Fruit fly (Drosophila melanogaster) whole organism, wandering third instar larva: ENCODE data around the gene CG43880.

Experiments
- CG32264 ChIP-seq: fragments of 200-800 bp; sonication (Bioruptor generic); optimal IDR thresholded peaks from 2 replicates; lab custom pipeline; 2016; ENCODE audit warnings: missing biosample characterization, missing genetic modification characterization
- CG9705 ChIP-seq: fragments of 200-800 bp; sonication (Bioruptor generic); optimal IDR thresholded peaks from 2 replicates; lab custom pipeline; 2018; ENCODE audit warnings: missing biosample characterization, mild to moderate bottlenecking, missing genetic modification characterization
- CrebA ChIP-seq: fragments of 200-800 bp; sonication (Bioruptor generic); optimal IDR thresholded peaks from 2 replicates; lab custom pipeline; 2016; ENCODE audit warnings: missing biosample characterization, mild to moderate bottlenecking, missing genetic modification characterization, borderline replicate concordance
- GATAd ChIP-seq: sonication (Bioruptor generic); optimal IDR thresholded peaks from 2 replicates; lab custom pipeline; 2016; ENCODE audit warnings: missing biosample characterization, missing genetic modification characterization
- HLH106 ChIP-seq: fragments of 200-800 bp; optimal IDR thresholded peaks from 3 replicates; lab custom pipeline; 2019; ENCODE audit warnings: missing biosample characterization, mild to moderate bottlenecking, missing genetic modification characterization, moderate library complexity
- Hnf4 ChIP-seq: fragments of 200-800 bp; sonication (Bioruptor generic); optimal IDR thresholded peaks from 2 replicates; lab custom pipeline; 2016; ENCODE audit warnings: missing biosample characterization, mild to moderate bottlenecking, missing genetic modification characterization
- Hr78 ChIP-seq: fragments of >200 bp; optimal IDR thresholded peaks from 2 replicates; lab custom pipeline; 2017; ENCODE audit warnings: missing biosample characterization, missing genetic modification characterization
- Hr83 ChIP-seq: fragments of 200-300 bp; sonication (Bioruptor generic); optimal IDR thresholded peaks from 2 replicates; lab custom pipeline; 2016; ENCODE audit warnings: missing biosample characterization, mild to moderate bottlenecking, missing genetic modification characterization, moderate library complexity; ENCODE audit not compliant: poor library complexity, severe bottlenecking
- Jra ChIP-seq: sonication (Bioruptor generic); optimal IDR thresholded peaks from 2 replicates; lab custom pipeline; 2016; ENCODE audit warnings: missing biosample characterization, missing genetic modification characterization
- Mio ChIP-seq: sonication (Bioruptor generic); optimal IDR thresholded peaks from 2 replicates; lab custom pipeline; 2016; ENCODE audit warnings: missing biosample characterization, missing genetic modification characterization
- N ChIP-seq: fragments of >200 bp; optimal IDR thresholded peaks from 2 replicates; lab custom pipeline; 2018; ENCODE audit warnings: missing biosample characterization, missing external identifiers, missing genetic modification characterization
- OdsH ChIP-seq: fragments of 200-800 bp; sonication (Bioruptor generic); optimal IDR thresholded peaks from 2 replicates; lab custom pipeline; 2016; ENCODE audit warnings: missing biosample characterization, mild to moderate bottlenecking, missing genetic modification characterization
- Sp1 ChIP-seq: fragments of 200-800 bp; sonication (Bioruptor generic); optimal IDR thresholded peaks from 3 replicates; lab custom pipeline; 2019; ENCODE audit warnings: missing biosample characterization, mild to moderate bottlenecking, missing genetic modification characterization, moderate library complexity
- Vsx2 ChIP-seq: fragments of 200-300, 225-300 bp; sonication (Bioruptor generic); optimal IDR thresholded peaks from 2 replicates; lab custom pipeline; 2018; ENCODE audit warnings: missing biosample characterization, missing genetic modification characterization; ENCODE audit not compliant: partially characterized antibody
- br ChIP-seq: fragments of 200-800 bp; sonication (Bioruptor generic); optimal IDR thresholded peaks from 2 replicates; lab custom pipeline; 2016; ENCODE audit warnings: missing biosample characterization, missing genetic modification characterization
- dl ChIP-seq, 2 experiments: fragments of 175-275, 200-275 bp in 1 of 2; fragments of 200-275 bp in 1 of 2; sonication (Bioruptor generic); optimal IDR thresholded peaks; lab custom pipeline; 2018; ENCODE audit warnings: mild to moderate bottlenecking in 2 of 2, missing biosample characterization in 2 of 2, missing genetic modification characterization in 2 of 2, moderate library complexity in 2 of 2; ENCODE audit not compliant: partially characterized antibody in 2 of 2, insufficient read depth in 1 of 2
- dmrt93B ChIP-seq: fragments of 200-800 bp; sonication (Bioruptor generic); optimal IDR thresholded peaks from 2 replicates; lab custom pipeline; 2018; ENCODE audit warnings: missing biosample characterization, mild to moderate bottlenecking, missing genetic modification characterization
- ey ChIP-seq: fragments of 200-800 bp; sonication (Bioruptor generic); optimal IDR thresholded peaks from 2 replicates; lab custom pipeline; 2016; ENCODE audit warnings: missing biosample characterization, missing genetic modification characterization
- foxo ChIP-seq, 2 experiments: fragments of 200-800 bp; sonication (Bioruptor generic); optimal IDR thresholded peaks; 2 replicates in 1 of 2; 3 replicates in 1 of 2; lab custom pipeline; 2016 to 2017; ENCODE audit warnings: missing biosample characterization in 2 of 2, missing genetic modification characterization in 2 of 2
- fru ChIP-seq: fragments of 200-800 bp; sonication (Bioruptor generic); optimal IDR thresholded peaks from 3 replicates; lab custom pipeline; 2016; ENCODE audit warnings: missing biosample characterization, mild to moderate bottlenecking, missing genetic modification characterization
- h ChIP-seq: fragments of 200-800 bp; sonication (Bioruptor generic); optimal IDR thresholded peaks from 3 replicates; lab custom pipeline; 2016; ENCODE audit warnings: missing biosample characterization, mild to moderate bottlenecking, missing genetic modification characterization
- jim ChIP-seq: fragments of 175-275, 200-325 bp; sonication (Bioruptor generic); optimal IDR thresholded peaks from 2 replicates; lab custom pipeline; 2016; ENCODE audit warnings: missing biosample characterization, mild to moderate bottlenecking, missing genetic modification characterization
- lola ChIP-seq: fragments of >200 bp; optimal IDR thresholded peaks from 2 replicates; lab custom pipeline; 2017; ENCODE audit warnings: missing biosample characterization, missing genetic modification characterization
- psq ChIP-seq: fragments of 200-800 bp; sonication (Bioruptor generic); optimal IDR thresholded peaks from 3 replicates; lab custom pipeline; 2017; ENCODE audit warnings: missing biosample characterization, mild to moderate bottlenecking, missing genetic modification characterization, moderate library complexity
- rgr ChIP-seq: fragments of 200-800 bp; sonication (Bioruptor generic); optimal IDR thresholded peaks from 3 replicates; lab custom pipeline; 2016; ENCODE audit warnings: missing biosample characterization, mild to moderate bottlenecking, missing genetic modification characterization
- sage ChIP-seq: fragments of 200-800 bp; sonication (Bioruptor generic); optimal IDR thresholded peaks from 2 replicates; lab custom pipeline; 2016; ENCODE audit warnings: missing biosample characterization, mild to moderate bottlenecking, missing genetic modification characterization
- sv ChIP-seq: fragments of 200-800 bp; sonication (Bioruptor generic); optimal IDR thresholded peaks from 3 replicates; lab custom pipeline; 2016; ENCODE audit warnings: missing biosample characterization, missing genetic modification characterization
- tai ChIP-seq: sonication (Bioruptor generic); optimal IDR thresholded peaks from 2 replicates; lab custom pipeline; 2016; ENCODE audit warnings: missing biosample characterization, missing genetic modification characterization
- usp ChIP-seq: fragments of >200 bp; optimal IDR thresholded peaks from 2 replicates; lab custom pipeline; 2017; ENCODE audit warnings: missing biosample characterization, missing genetic modification characterization

CG43880 gene

DNA sequence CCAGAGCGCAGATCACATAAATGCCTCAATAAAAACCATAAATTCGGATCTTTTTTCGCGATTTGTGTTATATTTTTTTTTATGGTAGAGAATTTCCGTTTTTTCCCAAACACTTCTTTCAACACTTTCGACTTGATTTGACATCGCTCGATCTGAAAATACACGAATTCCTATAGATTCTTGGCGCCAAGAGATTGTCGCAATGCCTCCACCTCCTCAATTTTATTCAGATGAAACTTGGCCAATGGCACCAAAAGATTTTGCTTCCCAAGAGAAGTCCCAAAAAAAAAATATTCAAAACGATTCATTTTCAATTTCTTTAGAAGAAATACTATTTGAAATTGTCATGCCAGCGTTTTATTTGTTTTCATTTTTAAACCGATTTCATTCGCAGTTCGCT is 41.6 kb downstream of the CG43880 start:
- TF ChIP-seq jim (no peak), ey (GFP tag; lab: Kevin White, UChicago) (no peak), HLH106 (tag; lab: Kevin White, UChicago) (no peak), dl (GFP tag; optimal IDR thresholded peaks at IDR 0.05; lab: Kevin White, UChicago; ENCODE audit: insufficient read depth in 1 of 2, partially characterized antibody in 2 of 2) (no peak), Hr83 (no peak)

DNA sequence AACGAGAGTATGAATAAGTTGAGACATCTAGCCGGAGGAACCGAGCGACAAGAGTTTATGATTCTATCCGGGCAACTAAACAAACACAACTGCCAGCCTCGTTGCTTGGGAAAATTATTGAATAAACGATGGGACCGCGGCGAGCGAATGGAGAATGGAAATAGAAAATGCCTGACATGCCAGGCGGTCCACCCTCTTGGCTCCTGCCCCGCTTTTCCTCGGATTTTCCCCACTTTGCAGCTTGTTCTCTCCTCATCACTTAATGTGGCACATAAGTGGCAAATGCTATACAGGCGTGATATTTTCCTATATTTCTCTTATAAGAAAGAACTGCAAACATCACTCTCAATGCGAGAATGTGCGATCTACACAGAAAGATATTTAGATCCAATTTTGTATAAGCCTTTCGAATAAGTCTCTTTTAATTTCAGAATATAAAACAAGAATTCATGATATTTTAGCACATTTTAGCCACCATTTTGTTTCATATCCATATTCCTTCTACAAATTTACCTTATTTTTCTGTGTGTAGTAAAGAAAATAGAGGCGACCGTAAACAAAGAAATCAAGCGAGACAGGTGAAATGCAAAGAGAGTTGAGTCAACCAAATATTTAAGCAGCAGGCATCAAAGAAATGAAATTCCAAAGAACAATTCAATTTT is 42.5 kb downstream of the CG43880 start:
- TF ChIP-seq h (GFP tag; lab: Kevin White, UChicago) (peak; percentile 74), fru (peak; percentile 45), foxo (GFP tag; optimal IDR thresholded peaks at IDR 0.05; lab: Kevin White, UChicago) (peak in 1 of 2 experiments; percentile 54), Hr83 (no peak), lola (GFP tag; lab: Kevin White, UChicago) (no peak), Jra (GFP tag; lab: Kevin White, UChicago) (no peak), rgr (GFP tag; lab: Kevin White, UChicago) (peak; percentile 62), OdsH (GFP tag; lab: Kevin White, UChicago) (peak; percentile 66), Hnf4 (peak; percentile 19), sage (GFP tag; lab: Kevin White, UChicago) (no peak), Hr78 (GFP tag; lab: Kevin White, UChicago) (no peak), Sp1 (no peak), CrebA (GFP tag; lab: Kevin White, UChicago) (no peak), ey (GFP tag; lab: Kevin White, UChicago) (peak; percentile 36), CG32264 (GFP tag; lab: Kevin White, UChicago) (no peak), sv (GFP tag; lab: Kevin White, UChicago) (no peak), usp (GFP tag; lab: Kevin White, UChicago) (no peak), GATAd (GFP tag; lab: Kevin White, UChicago) (no peak), br (GFP tag; lab: Kevin White, UChicago) (peak; percentile 25), psq (GFP tag; lab: Kevin White, UChicago) (peak; percentile 44), Vsx2 (GFP tag; lab: Kevin White, UChicago) (no peak), dmrt93B (GFP tag; lab: Kevin White, UChicago) (peak; percentile 40), tai (GFP tag; lab: Kevin White, UChicago) (peak; percentile 49), Mio (GFP tag; lab: Kevin White, UChicago) (no peak), CG9705 (GFP tag; lab: Kevin White, UChicago) (no peak), HLH106 (tag; lab: Kevin White, UChicago) (no peak), N (no peak)
